Fruit fly (Drosophila melanogaster): Measurements from ENCODE around the gene Cyp4c3.
A peak's percentile ranks its signal among the peaks of the same experiment; 100 is the strongest.

Gene Cyp4c3

dm6 chr3R:30933894-30934434 is 40.1 kb downstream of the Cyp4c3 start (continued):
- no peak for TF ChIP-seq CG2889 (GFP tag; IDR thresholded peaks at IDR 0.05)
- TF ChIP-seq dimm (GFP tag; IDR thresholded peaks at IDR 0.05): no peak
- TF ChIP-seq scrt (GFP tag; optimal IDR thresholded peaks at IDR 0.05): peak; percentile 13
- no peak for TF ChIP-seq Dll (GFP tag; IDR thresholded peaks at IDR 0.05; ENCODE audit: partially characterized antibody)
- no peak for TF ChIP-seq CG15269 (tag; optimal IDR thresholded peaks at IDR 0.05)
- TF ChIP-seq Abd-B (GFP tag; optimal IDR thresholded peaks at IDR 0.05): no peak
- TF ChIP-seq CG9609 (GFP tag; optimal IDR thresholded peaks at IDR 0.05): no peak
- no peak for TF ChIP-seq dati (GFP tag; IDR thresholded peaks at IDR 0.05)
- peak; percentile 63 for TF ChIP-seq ewg (GFP tag; optimal IDR thresholded peaks at IDR 0.05)
- TF ChIP-seq dmrt99B (tag; optimal IDR thresholded peaks at IDR 0.05): peak; percentile 8
- TF ChIP-seq CG10431 (GFP tag; optimal IDR thresholded peaks at IDR 0.05): no peak
- no peak for TF ChIP-seq CG16863 (GFP tag; optimal IDR thresholded peaks at IDR 0.05)
- no peak for TF ChIP-seq Dbx (GFP tag; IDR thresholded peaks at IDR 0.05)
- TF ChIP-seq CG14050 (GFP tag; IDR thresholded peaks at IDR 0.05): no peak
- TF ChIP-seq Oli (tag; optimal IDR thresholded peaks at IDR 0.05): no peak
- no peak for TF ChIP-seq CG2129 (GFP tag; IDR thresholded peaks at IDR 0.05; ENCODE audit: partially characterized antibody)
- no peak for TF ChIP-seq toy (GFP tag; IDR thresholded peaks at IDR 0.05)
- no peak for TF ChIP-seq Rfx (GFP tag; IDR thresholded peaks at IDR 0.05)
- TF ChIP-seq Blimp-1 (GFP tag; optimal IDR thresholded peaks at IDR 0.05): no peak
- no peak for TF ChIP-seq ara (GFP tag; IDR thresholded peaks at IDR 0.05)
- TF ChIP-seq CG34422 (GFP tag; IDR thresholded peaks at IDR 0.05): no peak
- TF ChIP-seq sqz (GFP tag; optimal IDR thresholded peaks at IDR 0.05): peak; percentile 40
- no peak for TF ChIP-seq CG7928 (GFP tag; optimal IDR thresholded peaks at IDR 0.05)
- TF ChIP-seq Bdp1 (GFP tag; optimal IDR thresholded peaks at IDR 0.05): no peak
- TF ChIP-seq CG3838 (GFP tag; optimal IDR thresholded peaks at IDR 0.05): no peak
- TF ChIP-seq Ptx1 (GFP tag; IDR thresholded peaks at IDR 0.05): no peak
- no peak for TF ChIP-seq CG17359 (tag; optimal IDR thresholded peaks at IDR 0.05)
- no peak for TF ChIP-seq pb (GFP tag; optimal IDR thresholded peaks at IDR 0.05)
- no peak for TF ChIP-seq MESR4 (GFP tag; optimal IDR thresholded peaks at IDR 0.05)
- TF ChIP-seq chm (GFP tag; IDR thresholded peaks at IDR 0.05): 0 out of 2 replicates have a peak, but pooled peaks have one; percentile 32
- TF ChIP-seq dmrt11E (tag; optimal IDR thresholded peaks at IDR 0.05): no peak
- peak; percentile 41; the same call in 1 of the 2 replicates for TF ChIP-seq onecut (GFP tag; IDR thresholded peaks at IDR 0.05)
- TF ChIP-seq tll (GFP tag; optimal IDR thresholded peaks at IDR 0.05): no peak
- no peak for TF ChIP-seq CkIIα-i1 (GFP tag; IDR thresholded peaks at IDR 0.05)
- no peak for TF ChIP-seq BEAF-32 (GFP tag; optimal IDR thresholded peaks at IDR 0.05)
- no peak for TF ChIP-seq CoRest (tag; optimal IDR thresholded peaks at IDR 0.05)
- no peak for TF ChIP-seq CG18764 (GFP tag; optimal IDR thresholded peaks at IDR 0.05)
- no peak for TF ChIP-seq ap (GFP tag; IDR thresholded peaks at IDR 0.05)
- no peak for TF ChIP-seq CG9437 (GFP tag; optimal IDR thresholded peaks at IDR 0.05)
- TF ChIP-seq HLH4C (GFP tag; IDR thresholded peaks at IDR 0.05; ENCODE audit: partially characterized antibody): no peak
- TF ChIP-seq tup (GFP tag; optimal IDR thresholded peaks at IDR 0.05): no peak
- no peak for TF ChIP-seq Fer1 (GFP tag; optimal IDR thresholded peaks at IDR 0.05)
- no peak for TF ChIP-seq CG13624 (GFP tag; optimal IDR thresholded peaks at IDR 0.05)
- TF ChIP-seq jumu (GFP tag; optimal IDR thresholded peaks at IDR 0.05): no peak
- no peak for TF ChIP-seq CG8290 (GFP tag; optimal IDR thresholded peaks at IDR 0.05)
- TF ChIP-seq CG8290 (tag; optimal IDR thresholded peaks at IDR 0.05): peak in 1 of 2 experiments; percentile 12
- no peak for TF ChIP-seq CG7987 (GFP tag; optimal IDR thresholded peaks at IDR 0.05)
- no peak for TF ChIP-seq bcd (GFP tag; optimal IDR thresholded peaks at IDR 0.05)
- no peak for TF ChIP-seq CG7271 (tag; optimal IDR thresholded peaks at IDR 0.05)
- no peak for TF ChIP-seq CG43689 (GFP tag; IDR thresholded peaks at IDR 0.05)
- TF ChIP-seq CG6854 (GFP tag; optimal IDR thresholded peaks at IDR 0.05): no peak
